Worm (Caenorhabditis elegans) whole organism, midembryonic: ENCODE results near the gene nas-37.

ENCODE experiments used
- T22C8.4 ChIP-seq: fragments of 200-800 bp; sonication (Bioruptor generic); IDR thresholded peaks from 2 replicates; pipeline ENCODE4 v1.3.6; 2022; ENCODE audit warnings: missing genetic modification characterization, missing compliant biosample characterization
- cog-1 ChIP-seq: sonication (generic microtip); optimal IDR thresholded peaks from 2 replicates; lab custom pipeline; 2016; ENCODE audit warnings: missing genetic modification characterization, missing compliant biosample characterization
- flt-1 ChIP-seq: fragments of 200-800 bp; sonication (Bioruptor generic); IDR thresholded peaks from 2 replicates; pipeline ENCODE4 v1.3.6; 2022; ENCODE audit warnings: missing genetic modification characterization, missing compliant biosample characterization
- klf-2 ChIP-seq: fragments of 200-800 bp; sonication (Bioruptor generic); conservative IDR thresholded peaks from 2 replicates; pipeline ENCODE4 v1.3.6; 2022; ENCODE audit warnings: missing genetic modification reagents, missing genetic modification characterization, missing compliant biosample characterization
- med-1 ChIP-seq: sonication (generic microtip); optimal IDR thresholded peaks from 2 replicates; lab custom pipeline; 2017; ENCODE audit warnings: missing genetic modification characterization, mild to moderate bottlenecking, missing compliant biosample characterization, antibody characterized with exemption, missing genetic modification reagents; ENCODE audit not compliant: insufficient read depth
- ref-1 ChIP-seq: fragments of 200-800 bp; sonication (Bioruptor generic); conservative IDR thresholded peaks from 2 replicates; pipeline ENCODE4 v1.3.6; 2022; ENCODE audit warnings: missing genetic modification reagents, missing genetic modification characterization, missing compliant biosample characterization
- tab-1 ChIP-seq: fragments of 200-800 bp; sonication (Bioruptor generic); IDR thresholded peaks from 2 replicates; pipeline ENCODE4 v1.3.6; 2022; ENCODE audit warnings: missing genetic modification characterization, missing compliant biosample characterization
- ztf-23 ChIP-seq: fragments of 200-800 bp; sonication (Bioruptor generic); IDR thresholded peaks from 2 replicates; pipeline ENCODE4 v1.3.6; 2022; ENCODE audit warnings: missing genetic modification reagents, missing genetic modification characterization, missing compliant biosample characterization
- ztf-29 ChIP-seq: fragments of 200-800 bp; sonication (Bioruptor generic); IDR thresholded peaks from 2 replicates; pipeline ENCODE4 v1.3.6; 2022; ENCODE audit warnings: missing genetic modification reagents, missing genetic modification characterization, missing compliant biosample characterization

DNA sequence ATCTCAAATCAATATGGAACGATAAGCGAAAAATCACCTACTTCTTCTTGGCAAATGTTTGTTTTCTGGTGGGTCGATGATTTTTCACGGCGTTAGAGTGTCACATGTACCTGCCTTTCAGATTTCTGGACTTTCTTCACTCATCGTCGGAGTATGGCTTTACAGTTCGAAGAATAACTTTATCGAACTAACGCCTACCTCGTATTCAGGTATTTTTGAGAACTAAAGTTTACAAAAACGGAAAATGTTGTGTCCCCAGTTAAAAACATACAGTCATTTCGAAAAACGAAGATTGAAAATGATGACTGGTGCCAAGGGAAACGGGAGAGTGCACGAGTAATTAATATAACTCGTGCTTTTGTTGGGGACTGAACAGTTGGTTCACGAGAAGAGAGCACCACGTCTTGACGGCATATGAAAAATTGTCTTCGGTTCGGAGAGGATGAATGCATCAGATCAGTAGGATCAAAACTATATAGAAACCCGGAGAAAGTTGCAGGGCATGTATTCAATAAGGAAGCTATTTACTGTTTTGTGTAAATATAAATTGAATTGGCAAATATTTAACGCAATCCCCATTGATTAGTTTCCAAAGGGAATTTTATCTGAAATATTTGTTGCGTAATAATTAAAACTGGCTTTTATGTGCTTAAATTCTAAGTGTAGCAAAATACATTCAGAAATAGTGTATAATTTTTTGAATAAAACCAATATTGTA, 15.4 kb downstream of the nas-37 start:
- TF ChIP-seq ztf-23 (GFP tag; lab: Robert Waterston, UW) (no peak), T22C8.4 (GFP tag; lab: Robert Waterston, UW) (no peak), ztf-29 (GFP tag; lab: Robert Waterston, UW) (no peak), med-1 (GFP tag; lab: Kevin White, UChicago) (no peak), flt-1 (GFP tag; lab: Robert Waterston, UW) (no peak), tab-1 (GFP tag; lab: Robert Waterston, UW) (no peak), ref-1 (no peak), cog-1 (tag; lab: Kevin White, UChicago) (no peak), klf-2 (GFP tag; lab: Robert Waterston, UW) (no peak)
